Fruit fly (Drosophila melanogaster): ENCODE results near the gene CG14367.

Gene CG14367

DNA sequence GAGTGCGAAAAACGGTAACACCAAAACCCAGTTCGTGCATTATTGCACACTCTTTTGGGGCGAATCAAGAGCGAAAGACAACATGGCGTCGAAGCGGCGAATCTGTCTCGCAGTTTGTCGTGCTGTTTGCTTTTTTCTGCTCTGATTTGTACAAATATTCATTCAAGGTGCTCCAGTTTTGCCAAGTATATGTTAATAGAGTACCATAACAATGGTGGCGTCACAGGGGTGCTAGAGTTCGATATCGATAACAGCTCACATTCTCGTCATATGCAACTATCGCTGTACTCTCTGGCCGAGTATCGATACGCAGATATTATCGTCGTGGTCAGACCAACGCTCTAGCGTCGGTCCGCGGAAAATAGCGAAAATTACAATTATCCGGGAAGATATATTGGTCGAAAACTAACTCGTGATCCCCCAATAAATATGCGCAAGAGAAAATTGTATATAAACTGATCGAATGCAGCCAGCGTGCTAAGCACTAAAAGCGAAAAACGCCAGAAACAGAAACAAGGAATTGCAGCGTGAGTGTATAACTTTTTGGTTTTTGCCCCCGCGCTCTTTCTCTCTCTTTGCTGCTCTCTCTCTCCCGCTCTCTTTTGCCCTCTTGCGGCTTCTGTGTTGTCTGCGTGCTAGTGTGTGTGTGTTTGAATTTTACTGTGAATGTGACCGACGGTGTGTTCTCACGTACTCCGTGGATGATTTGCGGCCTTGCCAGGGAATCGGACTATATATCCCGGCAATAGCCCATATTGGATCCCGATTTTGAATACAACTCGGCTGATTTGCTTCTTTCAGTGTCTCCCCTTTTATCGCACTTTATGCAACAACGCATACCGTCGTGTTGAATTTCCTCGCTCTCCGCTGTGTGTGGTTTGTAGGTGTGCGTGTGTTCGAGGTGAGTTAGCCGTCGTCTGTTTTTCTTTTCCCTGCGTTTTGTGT lies 10.0 kb upstream of the CG14367 start, which contains the start of gene flfl (continued):
- TF ChIP-seq CG11294 (GFP tag; IDR thresholded peaks at IDR 0.05) = no peak
- TF ChIP-seq esn (GFP tag; optimal IDR thresholded peaks at IDR 0.05) = peak; percentile 7
- TF ChIP-seq net (GFP tag; optimal IDR thresholded peaks at IDR 0.05) = peak; percentile 15
- peak; percentile 22 for TF ChIP-seq vri (GFP tag; optimal IDR thresholded peaks at IDR 0.05)
- no peak for TF ChIP-seq dac (GFP tag; optimal IDR thresholded peaks at IDR 0.05)
- TF ChIP-seq Hr4 (GFP tag; optimal IDR thresholded peaks at IDR 0.05) = no peak
- TF ChIP-seq salr (GFP tag; optimal IDR thresholded peaks at IDR 0.05) = no peak
- no peak for TF ChIP-seq CG8119 (GFP tag; IDR thresholded peaks at IDR 0.05)
- no peak for TF ChIP-seq CG10631 (GFP tag; optimal IDR thresholded peaks at IDR 0.05)

DNA sequence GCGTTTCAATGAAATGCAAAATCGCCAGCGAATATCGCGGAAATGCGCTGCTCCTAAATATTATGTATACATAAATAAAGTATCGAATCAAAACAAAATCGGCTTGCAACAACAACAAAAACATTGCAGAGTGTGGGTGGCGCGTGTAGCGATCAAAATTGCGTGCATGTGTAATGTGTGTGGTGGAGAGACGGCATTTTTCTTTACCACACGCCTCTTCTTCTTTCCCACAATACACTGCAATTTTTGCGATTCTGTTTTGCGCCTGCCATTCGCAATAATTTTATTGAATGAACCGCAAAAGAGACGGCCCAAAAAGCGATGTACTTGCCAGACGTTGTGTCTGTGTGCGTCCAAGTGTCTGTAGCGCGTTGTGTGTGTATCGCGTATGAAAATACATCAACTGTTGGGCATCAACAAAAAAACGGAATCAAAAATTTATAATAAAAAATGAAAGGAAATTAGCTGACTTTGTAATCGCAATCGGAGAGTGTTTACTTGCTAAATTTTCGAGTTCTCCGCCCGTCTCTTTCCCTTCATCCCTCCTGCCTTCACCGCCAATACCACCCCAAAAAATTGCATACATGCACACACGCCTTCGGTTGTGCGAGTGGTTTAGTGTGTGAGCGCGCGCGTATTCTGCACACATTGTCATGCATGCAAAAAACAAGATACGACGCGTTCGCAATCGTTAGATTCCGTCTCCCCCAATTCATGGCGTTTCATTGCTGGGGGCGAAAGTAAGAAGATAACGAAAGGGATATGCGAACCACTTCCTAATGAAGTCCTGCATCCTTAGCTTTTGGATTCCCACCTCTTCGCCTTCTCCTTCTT lies 9.1 kb upstream of the CG14367 start:
- TF ChIP-seq ss (GFP tag; optimal IDR thresholded peaks at IDR 0.05) = peak in 1 of 2 experiments; percentile 26
- peak; percentile 74 for TF ChIP-seq svp (GFP tag)
- TF ChIP-seq CG11762 (GFP tag; optimal IDR thresholded peaks at IDR 0.05; ENCODE audit: insufficient read depth) = no peak
- peak; percentile 37 for TF ChIP-seq dsx (GFP tag; optimal IDR thresholded peaks at IDR 0.05; ENCODE audit: poor library complexity, severe bottlenecking)
- TF ChIP-seq Ets96B (tag; optimal IDR thresholded peaks at IDR 0.05) = no peak
- peak; percentile 10 for TF ChIP-seq Hr4 (GFP tag; optimal IDR thresholded peaks at IDR 0.05)
- TF ChIP-seq Met (GFP tag; optimal IDR thresholded peaks at IDR 0.05) = peak; percentile 29
- TF ChIP-seq CG34406 (GFP tag; optimal IDR thresholded peaks at IDR 0.05) = no peak
- TF ChIP-seq Ets21C (GFP tag; optimal IDR thresholded peaks at IDR 0.05) = no peak
- TF ChIP-seq CG10631 (GFP tag; optimal IDR thresholded peaks at IDR 0.05) = peak; percentile 4
- TF ChIP-seq Eip78C (GFP tag) = peak; percentile 55
- peak in 1 of 2 experiments; percentile 4 for TF ChIP-seq salr (GFP tag; optimal IDR thresholded peaks at IDR 0.05)
- TF ChIP-seq cyc (GFP tag; optimal IDR thresholded peaks at IDR 0.05) = no peak
- peak; percentile 43 for TF ChIP-seq vri (GFP tag; optimal IDR thresholded peaks at IDR 0.05)
- peak; percentile 22 for TF ChIP-seq CG16779 (tag; optimal IDR thresholded peaks at IDR 0.05)
- peak; percentile 9 for TF ChIP-seq CG32006 (GFP tag; optimal IDR thresholded peaks at IDR 0.05)
- no peak for TF ChIP-seq esn (GFP tag; optimal IDR thresholded peaks at IDR 0.05)
- no peak for TF ChIP-seq CG6854 (GFP tag; optimal IDR thresholded peaks at IDR 0.05)
- TF ChIP-seq CG6792 (GFP tag; optimal IDR thresholded peaks at IDR 0.05) = no peak

DNA sequence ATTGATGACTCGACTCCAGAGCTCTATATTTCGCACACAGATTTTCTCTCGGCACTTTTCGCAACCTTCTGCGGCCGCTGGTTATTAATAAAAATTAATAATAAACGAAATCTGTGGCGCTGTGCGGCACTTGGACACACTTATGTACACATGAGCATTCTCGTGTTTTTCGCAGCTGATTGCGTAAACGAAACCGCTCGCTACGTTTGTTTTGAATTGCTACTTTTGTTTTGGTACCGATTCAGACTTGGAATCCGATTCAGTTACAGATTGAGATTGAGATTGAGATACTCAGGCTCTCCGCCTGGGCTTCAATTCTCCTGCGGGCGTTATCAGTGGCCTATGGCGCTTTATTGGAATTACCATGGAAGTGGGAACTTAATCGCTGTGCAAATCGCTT lies 7.9 kb upstream of the CG14367 start:
- TF ChIP-seq lz (GFP tag; optimal IDR thresholded peaks at IDR 0.05) = no peak
- TF ChIP-seq CG6163 (GFP tag; IDR thresholded peaks at IDR 0.05) = no peak
- TF ChIP-seq CG8119 (GFP tag; IDR thresholded peaks at IDR 0.05) = no peak
- no peak for TF ChIP-seq Sox15 (GFP tag; optimal IDR thresholded peaks at IDR 0.05)
- no peak for TF ChIP-seq Hr39 (GFP tag; optimal IDR thresholded peaks at IDR 0.05)
- TF ChIP-seq vri (GFP tag; optimal IDR thresholded peaks at IDR 0.05) = no peak
- TF ChIP-seq CG9139 (GFP tag; optimal IDR thresholded peaks at IDR 0.05) = no peak
- TF ChIP-seq topi (GFP tag; optimal IDR thresholded peaks at IDR 0.05) = no peak
- no peak for TF ChIP-seq achi (GFP tag; optimal IDR thresholded peaks at IDR 0.05)
- TF ChIP-seq CG16779 (tag; optimal IDR thresholded peaks at IDR 0.05) = no peak
- no peak for TF ChIP-seq CG6854 (GFP tag; optimal IDR thresholded peaks at IDR 0.05)
- TF ChIP-seq CG34406 (GFP tag; optimal IDR thresholded peaks at IDR 0.05) = no peak
